Worm (Caenorhabditis elegans): ENCODE measurements around the gene C07C7.1.
"Not testable (repeated sequence)": the region's sequence is repeated elsewhere in the genome, so short reads cannot be mapped to it uniquely, and the experiment has no call there.

DNA sequence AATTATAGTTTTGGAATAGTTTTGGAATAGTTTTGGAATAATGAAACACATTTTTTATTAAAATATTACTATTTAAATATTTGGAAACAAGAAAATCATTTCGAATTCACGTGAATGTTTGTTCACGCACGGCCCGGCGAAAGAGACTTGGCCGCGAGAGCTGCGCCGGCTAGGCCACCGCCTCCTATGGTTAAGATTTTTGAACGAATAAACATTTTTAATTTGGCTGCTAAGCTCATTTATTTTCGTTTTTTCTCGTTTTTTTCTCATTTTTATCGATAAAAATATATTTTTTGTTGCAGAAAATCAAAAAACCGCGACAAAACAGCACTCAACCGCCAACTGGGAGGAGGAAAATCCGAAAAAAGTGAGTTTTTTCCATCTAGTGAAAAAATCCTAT is 9.9 kb downstream of the C07C7.1 start, which contains the start of gene C46C2.7:
- not testable (repeated sequence) for TF ChIP-seq unc-39 (tag; optimal IDR thresholded peaks at IDR 0.05); elt-1 (tag; optimal IDR thresholded peaks at IDR 0.05); jun-1 (tag; optimal IDR thresholded peaks at IDR 0.05); zag-1 (tag; optimal IDR thresholded peaks at IDR 0.05); nhr-28 (tag; optimal IDR thresholded peaks at IDR 0.05); skn-1 (tag; optimal IDR thresholded peaks at IDR 0.05); nhr-76 (tag; optimal IDR thresholded peaks at IDR 0.05); ztf-11 (tag; optimal IDR thresholded peaks at IDR 0.05); nhr-25 (tag; optimal IDR thresholded peaks at IDR 0.05); fkh-10 (GFP tag; optimal IDR thresholded peaks at IDR 0.05); ceh-16 (tag; optimal IDR thresholded peaks at IDR 0.05); ama-1 (optimal IDR thresholded peaks at IDR 0.05); nhr-11 (tag; optimal IDR thresholded peaks at IDR 0.05); elt-3 (tag; optimal IDR thresholded peaks at IDR 0.05)

All from whole organism, L3 larva.